Worm (Caenorhabditis elegans) whole organism, L3 larva: Measurements from ENCODE around the gene tnc-2.

Source experiments
- fos-1 ChIP-seq: fragments of 150-350 bp; optimal IDR thresholded peaks from 2 replicates; lab custom pipeline; 2014; ENCODE audit warnings: missing biosample characterization, missing genetic modification characterization
- nhr-237 ChIP-seq: fragments of 150-350 bp; optimal IDR thresholded peaks from 2 replicates; lab custom pipeline; 2014; ENCODE audit warnings: missing biosample characterization, missing genetic modification characterization
- nhr-28 ChIP-seq: fragments of 150-350 bp; optimal IDR thresholded peaks from 2 replicates; lab custom pipeline; 2014; ENCODE audit warnings: missing biosample characterization, missing genetic modification characterization
- nhr-77 ChIP-seq: fragments of 150-350 bp; optimal IDR thresholded peaks from 2 replicates; lab custom pipeline; 2014; ENCODE audit warnings: missing biosample characterization, missing genetic modification characterization

ce11 chrII:10470159-10470558 is 3.5 kb downstream of the tnc-2 start, which contains the start of gene clec-143:
- TF ChIP-seq nhr-237 (tag; lab: Kevin White, UChicago): no peak
- no peak for TF ChIP-seq nhr-28
- no peak for TF ChIP-seq nhr-77 (tag; lab: Kevin White, UChicago)
- TF ChIP-seq fos-1 (tag; lab: Kevin White, UChicago): no peak
